Fruit fly (Drosophila melanogaster) ovary, adult (tissue): ENCODE results near the gene HDAC3.

Experiments used
- CG17801 ChIP-seq: fragments of 200-800 bp; optimal IDR thresholded peaks from 2 replicates; lab custom pipeline; 2019; ENCODE audit warnings: missing biosample characterization, mild to moderate bottlenecking, missing genetic modification characterization, moderate library complexity; ENCODE audit not compliant: partially characterized antibody

HDAC3 gene

DNA sequence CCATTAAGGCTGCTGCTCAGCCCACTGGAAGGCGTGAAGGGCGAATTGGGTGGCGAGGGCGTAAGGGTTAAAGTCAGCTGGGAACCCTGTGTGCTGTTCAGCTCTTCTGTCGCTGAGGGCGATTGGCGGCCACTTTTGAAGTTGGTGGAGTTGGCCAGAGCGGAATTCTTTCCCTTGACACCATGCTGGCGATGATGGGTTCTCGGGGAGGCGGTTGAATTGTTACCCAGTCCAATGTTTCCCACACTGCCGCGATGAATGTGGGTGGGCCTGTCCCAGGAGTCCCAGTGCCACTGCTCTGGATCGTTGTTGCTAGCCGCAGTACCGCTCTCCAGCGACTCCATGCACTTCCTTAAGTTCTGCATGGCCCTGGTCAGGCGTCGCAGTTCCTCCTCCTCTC lies 8.4 kb upstream of the HDAC3 start:
- TF ChIP-seq CG17801 (GFP tag; lab: Kevin White, UChicago): no peak

DNA sequence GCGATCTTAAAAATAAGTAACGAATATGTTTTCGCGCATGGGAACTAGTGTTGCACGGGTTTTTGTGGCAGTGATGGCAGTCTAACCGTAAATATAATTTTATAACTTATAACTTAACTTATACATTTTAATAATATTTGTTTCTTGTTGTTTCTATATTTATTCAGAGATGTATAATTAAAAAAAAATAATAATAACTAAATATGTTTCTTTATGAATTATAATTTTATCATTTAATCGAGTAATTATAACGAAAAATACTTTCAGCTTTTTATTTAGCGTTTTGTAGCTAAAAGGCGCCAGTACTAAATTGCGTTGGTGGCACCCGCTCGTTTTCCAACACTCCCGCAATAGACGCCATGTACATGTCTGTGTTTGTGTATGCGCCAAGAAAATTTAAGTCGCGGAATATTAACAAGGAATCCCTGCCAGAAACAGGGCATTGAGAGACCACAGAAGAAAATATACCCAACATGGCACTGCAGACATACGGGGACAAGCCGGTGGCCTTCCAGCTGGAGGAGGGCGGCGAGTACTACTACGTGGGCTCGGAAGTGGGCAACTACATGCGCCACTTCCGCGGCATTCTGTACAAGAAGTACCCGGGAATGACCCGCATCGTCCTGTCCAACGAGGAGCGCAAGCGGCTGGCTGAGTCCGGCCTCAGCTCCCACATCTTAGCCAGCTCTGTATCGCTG lies 3.7 kb downstream of the HDAC3 start, which contains the start of the genes mRpL44 and Snr1:
TSS of gene mRpL44 (minus strand) at position 51 of the 698 bp plus-strand sequence.
TSS of gene Snr1 (plus strand) at position 341 of the 698 bp plus-strand sequence.
- peak; percentile 45 for TF ChIP-seq CG17801 (GFP tag; lab: Kevin White, UChicago)

DNA sequence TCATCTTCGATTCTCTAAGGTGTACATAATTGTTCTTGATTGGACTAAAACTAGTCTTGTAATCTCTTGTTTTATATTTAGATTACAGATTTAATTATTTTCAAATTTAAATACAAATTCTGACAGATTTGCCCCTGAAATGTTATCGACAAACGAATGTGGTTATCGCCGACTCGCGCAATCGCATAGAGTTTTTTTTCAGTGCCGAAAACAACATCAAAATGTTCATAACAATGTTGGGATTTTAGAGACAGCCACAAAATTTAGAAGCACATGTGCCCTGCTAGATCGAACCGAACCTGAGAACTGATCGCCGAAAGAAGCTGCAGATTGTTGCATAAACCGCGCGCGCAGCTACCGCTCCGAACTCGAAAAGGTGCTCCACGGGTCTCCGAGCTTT lies 6.8 kb downstream of the HDAC3 start, which contains the start of gene POLDIP2:
TSS of gene POLDIP2 (plus strand) at position 160 of the 400 bp plus-strand sequence.
- no peak for TF ChIP-seq CG17801 (GFP tag; lab: Kevin White, UChicago)

DNA sequence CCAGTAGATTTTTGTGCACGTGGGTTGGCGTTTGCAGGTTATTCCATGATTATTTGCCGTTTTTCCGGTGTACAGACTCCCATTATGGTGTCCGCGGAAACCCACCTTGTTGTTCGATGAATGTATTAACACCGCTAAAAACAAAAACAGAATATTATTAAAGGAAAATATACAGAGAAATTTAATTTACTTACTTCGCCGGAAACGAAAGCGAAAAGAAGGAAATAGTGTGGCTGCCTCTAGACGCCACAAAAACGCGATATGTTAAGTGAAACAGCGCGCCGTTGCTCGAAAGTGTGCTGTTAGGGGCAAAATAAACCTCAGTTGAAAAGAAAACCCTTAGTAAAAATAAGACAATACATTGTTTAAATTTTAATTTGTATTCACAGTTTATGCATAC lies 7.5 kb downstream of the HDAC3 start, which contains the start of gene RpL35A:
TSS of gene RpL35A (minus strand) at position 227 of the 400 bp plus-strand sequence.
- peak; percentile 84 for TF ChIP-seq CG17801 (GFP tag; lab: Kevin White, UChicago)

DNA sequence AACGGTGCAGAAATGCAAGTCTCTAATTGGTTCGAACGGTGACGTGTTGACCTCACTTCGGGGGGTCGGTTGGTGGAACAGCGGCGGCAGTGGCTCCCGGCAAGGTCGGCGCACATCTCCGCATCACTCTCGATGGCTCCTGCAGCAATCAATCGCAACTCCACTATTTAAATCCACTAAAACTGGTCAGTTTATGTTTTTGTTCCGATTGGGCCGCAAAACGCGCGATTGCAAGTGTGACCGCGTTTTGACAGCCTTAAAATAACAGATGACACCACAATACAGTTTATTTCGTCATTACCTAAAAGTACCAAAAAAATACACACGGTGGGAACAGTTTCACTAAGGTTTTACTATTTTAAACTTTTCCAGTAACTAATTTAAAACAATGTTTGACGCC lies 9.9 kb downstream of the HDAC3 start, which contains the start of gene PEK:
TSS of gene PEK (minus strand) at position 273 of the 400 bp plus-strand sequence.
- TF ChIP-seq CG17801 (GFP tag; lab: Kevin White, UChicago): peak; percentile 21

DNA sequence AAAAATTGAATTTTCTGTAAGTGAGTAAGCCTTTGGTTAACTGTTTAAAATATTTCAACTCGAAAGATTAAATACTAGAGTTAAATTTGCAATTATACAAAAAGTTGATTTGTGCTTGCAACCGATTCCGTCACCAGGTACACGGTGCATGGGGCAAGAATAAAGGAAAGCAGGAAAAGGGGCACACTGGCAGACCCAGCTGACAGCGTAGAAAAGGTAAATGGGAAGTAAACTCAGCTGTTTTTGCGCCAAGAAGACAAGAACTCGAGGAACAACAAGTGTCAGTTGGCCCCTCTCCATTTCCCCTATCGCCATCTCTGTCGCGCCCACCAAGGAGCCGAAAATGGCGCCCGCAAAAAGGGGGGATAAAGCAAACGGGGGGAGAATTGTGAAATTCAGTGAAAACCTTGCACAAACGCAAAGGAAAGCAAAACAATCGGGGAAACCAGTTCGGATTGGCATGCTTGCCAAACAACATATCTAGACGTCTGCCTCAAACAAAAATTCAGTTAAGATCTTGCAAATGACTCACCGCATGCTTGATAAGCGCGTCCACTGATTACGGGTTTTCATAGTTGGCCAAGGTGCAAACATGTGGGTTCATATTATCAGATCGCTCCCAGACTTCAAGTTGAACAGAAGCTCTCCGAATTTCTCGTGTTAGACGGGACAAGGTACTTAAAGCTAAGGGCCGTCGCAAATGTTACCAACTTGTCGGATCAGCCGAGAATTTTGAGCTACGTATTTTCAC lies 11.0 kb downstream of the HDAC3 start:
- no peak for TF ChIP-seq CG17801 (GFP tag; lab: Kevin White, UChicago)

DNA sequence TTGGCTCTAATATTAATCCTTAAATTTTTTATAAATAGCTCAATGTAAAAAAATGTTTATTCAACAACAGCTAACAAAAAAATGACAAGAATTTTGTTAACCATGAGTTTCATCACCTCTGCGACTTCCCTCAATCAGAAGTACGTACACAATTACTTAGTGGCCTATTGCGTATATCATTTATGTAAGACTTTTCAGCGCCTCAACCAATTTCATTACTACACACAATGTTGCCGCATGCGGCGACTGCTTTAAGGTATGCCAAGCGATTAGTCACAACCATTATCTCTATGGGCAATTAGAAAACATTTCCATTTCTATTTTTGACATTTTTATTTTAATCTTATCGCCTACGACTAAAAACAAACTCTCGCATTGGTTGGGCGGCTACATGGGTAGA lies 15.8 kb downstream of the HDAC3 start:
- TF ChIP-seq CG17801 (GFP tag; lab: Kevin White, UChicago): no peak

DNA sequence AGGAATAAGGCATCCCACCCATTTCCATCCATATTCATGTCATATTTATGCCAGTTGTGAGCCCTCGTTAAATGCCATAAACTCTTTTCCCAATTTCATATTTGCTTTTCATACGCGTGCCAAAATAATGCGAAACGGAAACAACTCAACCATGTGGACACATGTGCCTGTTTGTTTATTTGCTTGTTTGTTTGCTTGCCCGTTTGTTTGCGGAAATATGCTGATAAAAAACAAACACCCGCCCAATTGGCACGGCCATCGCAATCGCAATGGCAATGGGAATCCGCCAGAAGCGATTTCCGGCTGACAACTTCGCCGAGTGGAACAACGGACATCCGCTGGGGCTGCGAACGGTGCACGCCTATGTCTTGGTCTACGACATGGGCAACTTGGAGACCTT lies 20.1 kb downstream of the HDAC3 start:
- no peak for TF ChIP-seq CG17801 (GFP tag; lab: Kevin White, UChicago)

DNA sequence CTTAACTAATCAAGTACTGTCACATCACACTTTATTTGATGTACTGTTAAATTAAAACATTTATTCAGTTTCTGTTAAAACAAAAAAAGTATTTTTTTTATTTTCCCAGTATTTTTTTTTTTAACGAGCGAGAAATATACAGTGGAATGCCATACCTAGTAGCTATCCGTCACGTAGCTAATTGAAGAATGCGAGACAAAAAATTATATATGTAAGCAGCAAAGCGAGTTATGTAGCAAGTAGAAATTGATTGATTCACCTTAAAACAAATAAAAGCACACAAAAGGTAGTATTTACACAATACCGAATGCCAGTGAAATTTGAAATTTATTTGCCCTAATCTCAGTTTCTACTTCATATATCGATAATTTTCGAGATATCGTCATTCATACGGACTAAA lies 35.6 kb downstream of the HDAC3 start:
- no peak for TF ChIP-seq CG17801 (GFP tag; lab: Kevin White, UChicago)

DNA sequence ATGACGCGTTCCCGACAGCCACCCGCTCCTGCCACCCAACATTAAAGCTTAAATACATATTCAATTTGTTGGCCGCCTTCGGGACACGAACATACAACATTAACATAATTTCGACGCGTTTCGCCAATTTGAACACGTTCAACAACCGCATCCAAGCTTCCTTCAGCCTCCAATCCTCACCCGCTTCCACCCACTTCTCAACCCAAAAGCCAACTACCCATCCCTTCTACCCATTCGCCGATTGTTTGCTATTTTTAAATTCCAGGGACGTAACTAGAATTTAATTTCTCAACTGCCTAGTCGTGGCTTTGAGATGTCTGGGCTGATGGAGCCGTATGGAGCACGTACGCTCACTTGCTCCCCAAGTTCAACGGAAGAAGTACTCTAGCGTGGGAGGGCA lies 44.6 kb downstream of the HDAC3 start:
- no peak for TF ChIP-seq CG17801 (GFP tag; lab: Kevin White, UChicago)

DNA sequence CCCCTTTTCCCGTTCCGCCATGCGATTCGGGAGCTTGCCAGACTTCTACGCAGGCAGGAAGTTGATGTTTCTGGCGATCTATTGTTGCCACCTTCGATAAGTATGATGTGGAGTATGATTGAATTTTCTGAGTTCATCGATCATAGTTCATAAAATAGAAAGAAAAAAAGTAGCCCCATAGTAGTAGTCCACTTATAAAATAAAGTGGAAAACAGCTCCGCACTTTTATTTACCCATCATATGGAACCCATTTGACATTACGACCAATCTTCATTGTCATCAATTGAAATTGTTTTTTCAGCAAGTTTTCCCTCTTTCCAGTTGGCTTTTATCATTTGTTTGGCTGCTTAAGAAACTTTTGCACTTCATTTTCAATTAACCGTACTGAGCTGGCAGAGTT lies 47.2 kb downstream of the HDAC3 start, which contains the start of gene CG12147:
TSS of gene CG12147 (minus strand) at position 101 of the 400 bp plus-strand sequence.
- no peak for TF ChIP-seq CG17801 (GFP tag; lab: Kevin White, UChicago)
